Worm (Caenorhabditis elegans) whole organism, young adult: Measurements from ENCODE around the gene F52G3.7.

ENCODE experiments used
- C06A6.2 ChIP-seq: fragments of 200-800 bp; sonication (Bioruptor generic); conservative IDR thresholded peaks from 2 replicates; pipeline ENCODE4 v1.3.6; 2022; ENCODE audit warnings: missing genetic modification characterization, missing compliant biosample characterization
- K11D2.4 ChIP-seq: fragments of 200-800 bp; sonication (Bioruptor generic); IDR thresholded peaks from 2 replicates; pipeline ENCODE4 v1.3.6; 2022; ENCODE audit warnings: missing genetic modification reagents, missing genetic modification characterization, missing compliant biosample characterization
- Y53G8AR.9 ChIP-seq: fragments of 200-800 bp; sonication (Bioruptor generic); conservative IDR thresholded peaks from 2 replicates; pipeline ENCODE4 v1.3.6; 2022; ENCODE audit warnings: missing genetic modification reagents, missing genetic modification characterization, missing compliant biosample characterization
- Y95B8A.8 ChIP-seq: fragments of 200-800 bp; sonication (Bioruptor generic); IDR thresholded peaks from 2 replicates; pipeline ENCODE4 v1.3.6; 2022; ENCODE audit warnings: missing genetic modification reagents, missing genetic modification characterization, missing compliant biosample characterization
- ama-1 ChIP-seq, 3 experiments: fragments of 150-350 bp in 1 of 3; sonication (generic microtip) in 2 of 3; optimal IDR thresholded peaks; 2 replicates each; lab custom pipeline; 2014 to 2018; ENCODE audit warnings: missing biosample characterization in 2 of 3, missing genetic modification characterization in 2 of 3, missing genetic modification reagents in 2 of 3
- cebp-2 ChIP-seq: fragments of 200-800 bp; sonication (Bioruptor generic); IDR thresholded peaks from 2 replicates; pipeline ENCODE4 v1.3.6; 2022; ENCODE audit warnings: missing genetic modification characterization, missing compliant biosample characterization
- ceh-79 ChIP-seq: sonication (generic microtip); optimal IDR thresholded peaks from 2 replicates; lab custom pipeline; 2017; ENCODE audit warnings: mild to moderate bottlenecking, missing genetic modification characterization, missing compliant biosample characterization
- egl-18 ChIP-seq: fragments of 200-800 bp; sonication (Bioruptor generic); IDR thresholded peaks from 2 replicates; pipeline ENCODE4 v1.3.6; 2022; ENCODE audit warnings: missing genetic modification reagents, missing genetic modification characterization, missing compliant biosample characterization
- mel-28 ChIP-seq: sonication (generic microtip); optimal IDR thresholded peaks from 2 replicates; lab custom pipeline; 2016; ENCODE audit warnings: borderline replicate concordance, mild to moderate bottlenecking, missing genetic modification characterization, missing compliant biosample characterization
- nfya-1 ChIP-seq: sonication (generic microtip); optimal IDR thresholded peaks from 2 replicates; lab custom pipeline; 2017; ENCODE audit warnings: antibody characterized with exemption, missing compliant biosample characterization, missing genetic modification characterization, borderline replicate concordance; ENCODE audit not compliant: insufficient read depth
- sptf-2 ChIP-seq: fragments of 200-800 bp; sonication (Bioruptor generic); optimal IDR thresholded peaks from 2 replicates; lab custom pipeline; 2018; ENCODE audit warnings: mild to moderate bottlenecking, missing genetic modification characterization, missing compliant biosample characterization
- unc-130 ChIP-seq: sonication (generic microtip); optimal IDR thresholded peaks from 2 replicates; lab custom pipeline; 2016; ENCODE audit warnings: missing genetic modification reagents, missing genetic modification characterization, missing compliant biosample characterization
- ztf-6 ChIP-seq: fragments of 200-800 bp; sonication (Bioruptor generic); IDR thresholded peaks from 2 replicates; pipeline ENCODE4 v1.3.6; 2022; ENCODE audit warnings: missing genetic modification reagents, missing genetic modification characterization, missing compliant biosample characterization

- TF ChIP-seq ceh-79 (no peak), ama-1 (optimal IDR thresholded peaks at IDR 0.05; lab: Kevin White, UChicago) (no peak), ama-1 (GFP tag; optimal IDR thresholded peaks at IDR 0.05; lab: Kevin White, UChicago) (no peak), egl-18 (GFP tag; lab: Robert Waterston, UW) (no peak), ztf-6 (no peak), cebp-2 (GFP tag; lab: Robert Waterston, UW) (no peak), K11D2.4 (GFP tag; lab: Robert Waterston, UW) (no peak), C06A6.2 (GFP tag; lab: Robert Waterston, UW) (no peak), nfya-1 (tag; lab: Kevin White, UChicago) (no peak), unc-130 (GFP tag; lab: Kevin White, UChicago) (no peak), Y95B8A.8 (GFP tag; lab: Robert Waterston, UW) (no peak), mel-28 (tag; lab: Kevin White, UChicago) (no peak), sptf-2 (no peak), Y53G8AR.9 (no peak)
Measured at ce11 chrX:16994417-16994816, 30.7 kb downstream of the F52G3.7 start.
